Worm (Caenorhabditis elegans): ENCODE results near the gene F54D12.1.

DNA sequence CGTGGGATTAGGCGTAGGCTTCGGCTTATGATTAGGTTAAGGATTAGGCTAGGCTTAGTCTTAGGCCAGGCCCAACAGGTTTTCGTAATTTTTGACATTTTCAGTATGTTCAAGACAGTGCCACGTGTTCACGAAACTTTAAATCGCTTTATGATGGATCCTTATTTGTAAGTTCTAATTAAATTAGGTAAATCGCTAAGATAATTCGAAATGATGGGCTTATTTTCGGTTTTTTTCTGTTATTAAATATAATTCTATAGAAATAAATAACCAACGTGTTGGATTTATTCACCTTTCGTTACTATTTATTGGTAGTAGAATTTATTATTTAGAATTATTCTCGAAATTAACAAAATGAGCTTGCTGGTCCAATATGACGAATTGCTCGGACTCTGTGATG, 1.3 kb downstream of the F54D12.1 start, which contains the start of gene Y51H7C.8:
- TF ChIP-seq nhr-25 (tag; optimal IDR thresholded peaks at IDR 0.05), result no peak
- no peak for TF ChIP-seq ztf-11 (tag; optimal IDR thresholded peaks at IDR 0.05)
- no peak for TF ChIP-seq snpc-4 (tag; optimal IDR thresholded peaks at IDR 0.05)
- TF ChIP-seq ceh-16 (tag; optimal IDR thresholded peaks at IDR 0.05), result no peak
- no peak for TF ChIP-seq ama-1 (optimal IDR thresholded peaks at IDR 0.05)
- no peak for TF ChIP-seq unc-39 (tag; optimal IDR thresholded peaks at IDR 0.05)
- no peak for TF ChIP-seq unc-62 (GFP tag; optimal IDR thresholded peaks at IDR 0.05)
- no peak for TF ChIP-seq fkh-10 (GFP tag; optimal IDR thresholded peaks at IDR 0.05)
- no peak for TF ChIP-seq nhr-76 (tag; optimal IDR thresholded peaks at IDR 0.05)
- TF ChIP-seq nfya-1 (tag; optimal IDR thresholded peaks at IDR 0.05; ENCODE audit: insufficient read depth), result no peak
- no peak for TF ChIP-seq zag-1 (tag; optimal IDR thresholded peaks at IDR 0.05)
- TF ChIP-seq ceh-82 (tag; optimal IDR thresholded peaks at IDR 0.05), result no peak
- no peak for TF ChIP-seq eor-1 (tag; optimal IDR thresholded peaks at IDR 0.05)
- TF ChIP-seq mdl-1 (tag; optimal IDR thresholded peaks at IDR 0.05), result no peak

Data from whole organism, L3 larva.